Worm (Caenorhabditis elegans) whole organism, L3 larva: ENCODE data around the gene T10B5.3.
"Not testable (repeated sequence)": the region's sequence is repeated elsewhere in the genome, so short reads cannot be mapped to it uniquely, and the experiment has no call there.

Experiments used
- R02D3.7 ChIP-seq: fragments of 150-350 bp; optimal IDR thresholded peaks from 2 replicates; lab custom pipeline; 2014; ENCODE audit warnings: missing biosample characterization, missing genetic modification characterization
- ZK546.5 ChIP-seq: sonication (generic microtip); optimal IDR thresholded peaks from 2 replicates; lab custom pipeline; 2017; ENCODE audit warnings: missing biosample characterization, missing genetic modification characterization
- ceh-16 ChIP-seq: sonication (generic microtip); optimal IDR thresholded peaks from 2 replicates; lab custom pipeline; 2017; ENCODE audit warnings: missing biosample characterization, missing genetic modification characterization
- egl-5 ChIP-seq: fragments of 150-350 bp; optimal IDR thresholded peaks from 2 replicates; lab custom pipeline; 2017; ENCODE audit warnings: missing biosample characterization, missing genetic modification reagents, missing genetic modification characterization, inconsistent platforms
- elt-2 ChIP-seq: sonication (generic microtip); optimal IDR thresholded peaks from 2 replicates; lab custom pipeline; 2016; ENCODE audit warnings: missing genetic modification reagents, mild to moderate bottlenecking, missing genetic modification characterization, missing compliant biosample characterization
- fkh-10 ChIP-seq: sonication (generic microtip); optimal IDR thresholded peaks from 2 replicates; lab custom pipeline; 2017; ENCODE audit warnings: missing biosample characterization, missing genetic modification reagents, missing genetic modification characterization
- fkh-2 ChIP-seq: fragments of 150-350 bp; optimal IDR thresholded peaks from 2 replicates; lab custom pipeline; 2014; ENCODE audit warnings: missing biosample characterization, missing genetic modification reagents, missing genetic modification characterization
- lsy-12 ChIP-seq: sonication (generic microtip); optimal IDR thresholded peaks from 2 replicates; lab custom pipeline; 2016; ENCODE audit warnings: mild to moderate bottlenecking, missing genetic modification characterization, missing compliant biosample characterization
- nfya-1 ChIP-seq: sonication (generic microtip); optimal IDR thresholded peaks from 2 replicates; lab custom pipeline; 2017; ENCODE audit warnings: missing genetic modification characterization, mild to moderate bottlenecking, missing compliant biosample characterization, antibody characterized with exemption, moderate library complexity; ENCODE audit not compliant: insufficient read depth
- nhr-23 ChIP-seq: fragments of 150-350 bp; optimal IDR thresholded peaks from 2 replicates; lab custom pipeline; 2014; ENCODE audit warnings: missing biosample characterization, missing genetic modification reagents, missing genetic modification characterization
- nhr-237 ChIP-seq: fragments of 150-350 bp; optimal IDR thresholded peaks from 2 replicates; lab custom pipeline; 2014; ENCODE audit warnings: missing biosample characterization, missing genetic modification characterization
- nhr-25 ChIP-seq: sonication (generic microtip); optimal IDR thresholded peaks from 2 replicates; lab custom pipeline; 2017; ENCODE audit warnings: missing biosample characterization, missing genetic modification characterization
- nhr-67 ChIP-seq: fragments of 150-350 bp; optimal IDR thresholded peaks from 2 replicates; lab custom pipeline; 2014; ENCODE audit warnings: missing biosample characterization, missing genetic modification characterization
- nhr-76 ChIP-seq: fragments of 150-350 bp; sonication (generic microtip); optimal IDR thresholded peaks from 5 replicates; lab custom pipeline; 2014; ENCODE audit warnings: missing biosample characterization, missing genetic modification characterization
- nhr-77 ChIP-seq: fragments of 150-350 bp; optimal IDR thresholded peaks from 2 replicates; lab custom pipeline; 2014; ENCODE audit warnings: missing biosample characterization, missing genetic modification characterization
- pha-4 ChIP-seq: fragments of 150-350 bp; optimal IDR thresholded peaks from 2 replicates; lab custom pipeline; 2014; ENCODE audit warnings: missing biosample characterization, missing genetic modification reagents, missing genetic modification characterization
- pqm-1 ChIP-seq: fragments of 150-350 bp; optimal IDR thresholded peaks from 2 replicates; lab custom pipeline; 2017; ENCODE audit warnings: missing biosample characterization, missing genetic modification characterization, inconsistent platforms
- snpc-4 ChIP-seq: fragments of 150-350 bp; optimal IDR thresholded peaks from 2 replicates; lab custom pipeline; 2014; ENCODE audit warnings: missing biosample characterization, missing genetic modification characterization
- unc-62 ChIP-seq: fragments of 150-350 bp; sonication (generic microtip); optimal IDR thresholded peaks from 4 replicates; lab custom pipeline; 2014; ENCODE audit warnings: missing biosample characterization, missing genetic modification reagents, missing genetic modification characterization

Gene T10B5.3

DNA sequence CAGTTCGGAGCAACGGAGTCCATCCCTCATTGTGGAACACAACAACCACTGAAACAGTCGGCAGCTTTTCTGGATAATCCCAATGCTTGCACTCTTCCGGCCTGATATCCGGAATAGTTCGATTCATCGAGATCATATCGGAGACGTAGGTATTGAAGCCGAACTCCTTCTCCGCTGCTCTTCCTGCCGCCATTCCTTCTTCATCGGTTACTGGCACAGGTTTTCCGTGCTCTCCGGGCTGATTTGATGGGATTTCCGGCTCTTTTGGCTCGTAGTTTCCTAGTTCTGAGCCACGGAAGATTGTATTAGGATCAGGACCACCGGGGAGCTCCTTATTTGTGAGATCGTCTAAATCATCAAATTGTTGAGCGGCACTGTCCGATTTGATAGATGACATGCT, 49.6 kb downstream of the T10B5.3 start:
- TF ChIP-seq pha-4 (tag; lab: Kevin White, UChicago) (no peak), nhr-67 (no peak), ceh-16 (tag; lab: Kevin White, UChicago) (no peak), egl-5 (tag; lab: Kevin White, UChicago) (no peak), ZK546.5 (no peak), nfya-1 (tag; lab: Kevin White, UChicago) (no peak), lsy-12 (no peak), nhr-23 (tag; lab: Kevin White, UChicago) (no peak), R02D3.7 (tag; lab: Kevin White, UChicago) (no peak), elt-2 (tag; lab: Kevin White, UChicago) (no peak), nhr-77 (no peak), nhr-237 (no peak), unc-62 (GFP tag; lab: Kevin White, UChicago) (no peak), nhr-25 (tag; lab: Kevin White, UChicago) (no peak), snpc-4 (tag; lab: Kevin White, UChicago) (no peak), pqm-1 (tag; lab: Kevin White, UChicago) (no peak), fkh-10 (no peak)

- not testable (repeated sequence) for TF ChIP-seq fkh-2 (tag; lab: Kevin White, UChicago); nhr-76; pqm-1 (tag; lab: Kevin White, UChicago)
- TF ChIP-seq, all 47 proteins: peak for 0; not testable (repeated sequence) for 47
These were observed 54.8 kb downstream of the T10B5.3 start, which contains the start of gene Y46H3A.5 for ce11 chrV:1814784-1815183. Gene Y46H3A.5, minus strand, starts transcription at chrV:1814884.
